Worm (Caenorhabditis elegans) whole organism, midembryonic: ENCODE data around the gene Y73B6BL.12.

ENCODE experiments used
- flt-1 ChIP-seq: fragments of 200-800 bp; sonication (Bioruptor generic); IDR thresholded peaks from 2 replicates; pipeline ENCODE4 v1.3.6; 2022; ENCODE audit warnings: missing genetic modification characterization, missing compliant biosample characterization
- klf-2 ChIP-seq: fragments of 200-800 bp; sonication (Bioruptor generic); conservative IDR thresholded peaks from 2 replicates; pipeline ENCODE4 v1.3.6; 2022; ENCODE audit warnings: missing genetic modification reagents, missing genetic modification characterization, missing compliant biosample characterization
- med-1 ChIP-seq: sonication (generic microtip); optimal IDR thresholded peaks from 2 replicates; lab custom pipeline; 2017; ENCODE audit warnings: missing genetic modification characterization, mild to moderate bottlenecking, missing compliant biosample characterization, antibody characterized with exemption, missing genetic modification reagents; ENCODE audit not compliant: insufficient read depth
- ref-1 ChIP-seq: fragments of 200-800 bp; sonication (Bioruptor generic); conservative IDR thresholded peaks from 2 replicates; pipeline ENCODE4 v1.3.6; 2022; ENCODE audit warnings: missing genetic modification reagents, missing genetic modification characterization, missing compliant biosample characterization
- tab-1 ChIP-seq: fragments of 200-800 bp; sonication (Bioruptor generic); IDR thresholded peaks from 2 replicates; pipeline ENCODE4 v1.3.6; 2022; ENCODE audit warnings: missing genetic modification characterization, missing compliant biosample characterization
- ztf-23 ChIP-seq: fragments of 200-800 bp; sonication (Bioruptor generic); IDR thresholded peaks from 2 replicates; pipeline ENCODE4 v1.3.6; 2022; ENCODE audit warnings: missing genetic modification reagents, missing genetic modification characterization, missing compliant biosample characterization
- ztf-29 ChIP-seq: fragments of 200-800 bp; sonication (Bioruptor generic); IDR thresholded peaks from 2 replicates; pipeline ENCODE4 v1.3.6; 2022; ENCODE audit warnings: missing genetic modification reagents, missing genetic modification characterization, missing compliant biosample characterization

DNA sequence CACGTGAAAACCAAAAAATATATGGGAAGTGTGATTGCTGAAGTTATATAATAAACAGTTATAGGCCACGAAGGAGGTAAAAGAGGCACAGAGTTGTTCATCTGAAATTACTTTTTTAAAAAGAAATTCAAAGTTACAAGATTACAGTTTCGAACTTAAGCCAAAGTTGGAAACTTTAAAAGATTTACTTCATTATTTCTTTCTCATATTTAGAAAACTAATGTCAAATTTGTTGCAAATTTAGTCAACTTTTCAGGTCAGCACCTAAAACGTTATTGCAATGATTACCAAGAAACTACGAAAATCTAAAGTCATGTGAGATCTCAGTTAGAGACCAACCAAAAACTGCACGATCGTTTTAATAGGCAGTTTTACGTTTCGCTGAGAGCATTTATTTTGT, 13.6 kb downstream of the Y73B6BL.12 start, which contains the start of gene srv-25:
- TF ChIP-seq flt-1 (GFP tag; lab: Robert Waterston, UW) (no peak), tab-1 (GFP tag; lab: Robert Waterston, UW) (no peak), klf-2 (GFP tag; lab: Robert Waterston, UW) (no peak), ztf-23 (GFP tag; lab: Robert Waterston, UW) (no peak), ztf-29 (GFP tag; lab: Robert Waterston, UW) (no peak), med-1 (GFP tag; lab: Kevin White, UChicago) (no peak), ref-1 (no peak)
